Fruit fly (Drosophila melanogaster): ENCODE results near the gene CYLD.

The CYLD gene

DNA sequence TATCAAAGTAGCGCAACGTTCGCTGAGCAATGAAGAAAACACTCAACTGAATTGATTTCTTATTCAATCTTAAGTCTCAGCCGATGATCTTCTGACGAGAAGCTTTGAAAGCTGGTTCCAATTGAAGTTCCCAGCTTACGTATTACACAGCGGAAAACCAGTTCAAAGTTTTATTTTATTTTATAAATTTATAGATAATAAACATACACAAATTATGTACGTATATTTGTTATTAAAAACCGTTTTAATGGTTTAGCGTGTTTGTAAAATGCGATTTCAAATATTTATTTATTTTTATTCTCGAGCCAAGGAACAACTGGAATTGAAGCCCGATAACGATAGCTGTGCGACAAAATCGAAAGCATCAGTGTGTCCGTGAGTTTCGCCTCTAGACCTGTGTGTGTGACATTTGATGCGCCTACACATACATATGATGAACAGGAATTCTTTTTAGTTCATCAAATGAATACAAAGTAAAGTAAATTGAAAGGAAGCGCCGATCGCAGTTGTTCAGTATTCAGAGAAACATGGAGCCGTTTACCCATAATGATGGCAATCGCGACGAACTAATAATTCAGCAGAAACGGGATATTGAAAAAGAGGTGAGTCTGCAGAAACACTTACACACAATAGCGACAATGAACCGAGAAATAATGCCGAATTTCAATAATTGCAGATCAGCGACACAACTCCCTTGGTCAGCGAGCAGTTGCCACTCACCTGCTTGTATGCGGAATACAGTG lies 7.0 kb upstream of the CYLD start, which contains the start of the genes CG5390 and CG4968 (continued):
- TF ChIP-seq ac (GFP tag; optimal IDR thresholded peaks at IDR 0.05) (no peak), da (GFP tag; optimal IDR thresholded peaks at IDR 0.05) (no peak), CG12104 (GFP tag; optimal IDR thresholded peaks at IDR 0.05) (peak; percentile 39), Atf6 (GFP tag; IDR thresholded peaks at IDR 0.05) (peak; percentile 75; the same call in 1 of the 2 replicates), mam (GFP tag; optimal IDR thresholded peaks at IDR 0.05) (peak; percentile 2), odd (GFP tag; optimal IDR thresholded peaks at IDR 0.05) (peak; percentile 56), Sry-β (GFP tag; optimal IDR thresholded peaks at IDR 0.05) (peak; percentile 1), CG1832 (GFP tag; optimal IDR thresholded peaks at IDR 0.05) (no peak), NC2α (GFP tag; optimal IDR thresholded peaks at IDR 0.05) (no peak), dati (GFP tag; IDR thresholded peaks at IDR 0.05) (no peak), CG13775 (GFP tag; optimal IDR thresholded peaks at IDR 0.05) (peak; percentile 55), CG7745 (tag; optimal IDR thresholded peaks at IDR 0.05) (no peak), CG15479 (GFP tag; optimal IDR thresholded peaks at IDR 0.05) (no peak), CG31441 (GFP tag; IDR thresholded peaks at IDR 0.05) (peak; percentile 80; the same call in 1 of the 2 replicates), gsb-n (tag; optimal IDR thresholded peaks at IDR 0.05) (no peak), CG11696 (GFP tag; IDR thresholded peaks at IDR 0.05) (no peak), CG6765 (GFP tag; optimal IDR thresholded peaks at IDR 0.05) (peak; percentile 62), Hsf (GFP tag; optimal IDR thresholded peaks at IDR 0.05) (peak; percentile 34), Rfx (GFP tag; IDR thresholded peaks at IDR 0.05) (peak; percentile 72), CG2889 (GFP tag; IDR thresholded peaks at IDR 0.05) (no peak), disco-r (GFP tag; optimal IDR thresholded peaks at IDR 0.05) (peak; percentile 10), CG12155 (GFP tag; optimal IDR thresholded peaks at IDR 0.05) (peak; percentile 67), CG3065 (GFP tag; optimal IDR thresholded peaks at IDR 0.05) (no peak), amos (GFP tag; IDR thresholded peaks at IDR 0.05; ENCODE audit: partially characterized antibody) (no peak; the same call in 1 of the 2 replicates), run (tag; optimal IDR thresholded peaks at IDR 0.05) (no peak), CG8765 (GFP tag; IDR thresholded peaks at IDR 0.05) (no peak), Elba2 (GFP tag; optimal IDR thresholded peaks at IDR 0.05) (no peak), zfh2 (GFP tag; optimal IDR thresholded peaks at IDR 0.05) (peak; percentile 5), CG31365 (tag; optimal IDR thresholded peaks at IDR 0.05) (no peak), dimm (GFP tag; IDR thresholded peaks at IDR 0.05) (no peak), D19B (GFP tag; optimal IDR thresholded peaks at IDR 0.05) (peak; percentile 50), CG18011 (GFP tag; optimal IDR thresholded peaks at IDR 0.05) (peak; percentile 19), Neu2 (GFP tag; optimal IDR thresholded peaks at IDR 0.05; ENCODE audit: borderline replicate concordance) (no peak), CG6813 (GFP tag; optimal IDR thresholded peaks at IDR 0.05) (no peak), CG33557 (GFP tag; optimal IDR thresholded peaks at IDR 0.05) (peak; percentile 32), sug (tag; optimal IDR thresholded peaks at IDR 0.05) (peak; percentile 72), br (optimal IDR thresholded peaks at IDR 0.05) (no peak), CG9727 (GFP tag; optimal IDR thresholded peaks at IDR 0.05) (peak; percentile 52), CG12299 (tag; optimal IDR thresholded peaks at IDR 0.05) (peak; percentile 73), CG10366 (GFP tag; IDR thresholded peaks at IDR 0.05) (peak; percentile 72), CG7839 (tag; optimal IDR thresholded peaks at IDR 0.05) (no peak), CG15696 (tag; optimal IDR thresholded peaks at IDR 0.05) (peak; percentile 32), Dip3 (GFP tag; optimal IDR thresholded peaks at IDR 0.05) (peak; percentile 2), CG4282 (GFP tag; optimal IDR thresholded peaks at IDR 0.05) (no peak), D (optimal IDR thresholded peaks at IDR 0.05) (no peak), D (GFP tag; optimal IDR thresholded peaks at IDR 0.05) (peak; percentile 64), CG14441 (GFP tag; IDR thresholded peaks at IDR 0.05) (peak; percentile 28; the same call in 1 of the 2 replicates), ind (GFP tag; optimal IDR thresholded peaks at IDR 0.05) (peak; percentile 53), seq (GFP tag; IDR thresholded peaks at IDR 0.05) (0 out of 2 replicates have a peak, but pooled peaks have one; percentile 34), CG2129 (GFP tag; IDR thresholded peaks at IDR 0.05; ENCODE audit: partially characterized antibody) (no peak)
